Worm (Caenorhabditis elegans): Measurements from ENCODE around the gene R166.2.

R166.2 gene

ce11 chrII:10559671-10560184 is 22.3 kb upstream of the R166.2 start (continued):
- no peak for TF ChIP-seq rec-8 (tag; optimal IDR thresholded peaks at IDR 0.05)
- no peak for TF ChIP-seq T07F8.4 (tag; optimal IDR thresholded peaks at IDR 0.05)
- TF ChIP-seq rpc-1 (optimal IDR thresholded peaks at IDR 0.05), result no peak
- no peak for TF ChIP-seq rpc-1 (tag; optimal IDR thresholded peaks at IDR 0.05)
- TF ChIP-seq madf-3 (GFP tag; IDR thresholded peaks at IDR 0.05), result peak; percentile 69; the same call in 1 of the 2 replicates
- no peak for TF ChIP-seq Y95B8A.8 (GFP tag; IDR thresholded peaks at IDR 0.05)
- peak; percentile 68; the same call in 1 of the 2 replicates for TF ChIP-seq ceh-40 (GFP tag; IDR thresholded peaks at IDR 0.05)
- TF ChIP-seq C06A6.2 (GFP tag; conservative IDR thresholded peaks at IDR 0.05), result no peak
- no peak for TF ChIP-seq gei-17 (GFP tag; optimal IDR thresholded peaks at IDR 0.05)
- no peak for TF ChIP-seq zfh-2 (GFP tag; conservative IDR thresholded peaks at IDR 0.05)
- no peak for TF ChIP-seq nhr-120 (GFP tag; IDR thresholded peaks at IDR 0.05)
- TF ChIP-seq Y56A3A.18 (GFP tag; IDR thresholded peaks at IDR 0.05), result no peak
- no peak for TF ChIP-seq sptf-2 (GFP tag; optimal IDR thresholded peaks at IDR 0.05)
- no peak for TF ChIP-seq Y67H2A.10 (GFP tag; conservative IDR thresholded peaks at IDR 0.05)
- peak; percentile 4 for TF ChIP-seq nhr-90 (tag; optimal IDR thresholded peaks at IDR 0.05)
- TF ChIP-seq let-526 (GFP tag; IDR thresholded peaks at IDR 0.05), result no peak
- no peak for TF ChIP-seq sdz-38 (tag; optimal IDR thresholded peaks at IDR 0.05)
- TF ChIP-seq lin-35 (GFP tag; optimal IDR thresholded peaks at IDR 0.05), result peak in 1 of 3 experiments; percentile 41
- TF ChIP-seq rcor-1 (GFP tag; IDR thresholded peaks at IDR 0.05), result 0 out of 2 replicates have a peak, but pooled peaks have one; percentile 5
- no peak for TF ChIP-seq nhr-80 (tag; optimal IDR thresholded peaks at IDR 0.05)
- TF ChIP-seq hlh-26 (GFP tag; conservative IDR thresholded peaks at IDR 0.05), result no peak
- no peak for TF ChIP-seq lin-40 (tag; optimal IDR thresholded peaks at IDR 0.05)
- no peak for TF ChIP-seq mel-28 (tag; optimal IDR thresholded peaks at IDR 0.05; ENCODE audit: borderline replicate concordance)
- no peak for TF ChIP-seq let-607 (tag; optimal IDR thresholded peaks at IDR 0.05)
- 0 out of 2 replicates have a peak, but pooled peaks have one; percentile 10 for TF ChIP-seq attf-6 (GFP tag; IDR thresholded peaks at IDR 0.05)
- TF ChIP-seq ceh-100 (GFP tag; IDR thresholded peaks at IDR 0.05), result no peak
- TF ChIP-seq madf-10 (tag; optimal IDR thresholded peaks at IDR 0.05), result no peak
- no peak for TF ChIP-seq dpff-1 (tag; optimal IDR thresholded peaks at IDR 0.05)
- no peak for TF ChIP-seq lir-1 (GFP tag; conservative IDR thresholded peaks at IDR 0.05)
- no peak for TF ChIP-seq unc-130 (GFP tag; optimal IDR thresholded peaks at IDR 0.05)
- peak; percentile 11 for TF ChIP-seq snpc-1.3 (tag; optimal IDR thresholded peaks at IDR 0.05; ENCODE audit: insufficient read depth)
- no peak for TF ChIP-seq ztf-26 (tag; optimal IDR thresholded peaks at IDR 0.05)
- TF ChIP-seq lin-26 (GFP tag; IDR thresholded peaks at IDR 0.05), result 0 out of 2 replicates have a peak, but pooled peaks have one; percentile 68
- TF ChIP-seq somi-1 (GFP tag; optimal IDR thresholded peaks at IDR 0.05), result no peak
- TF ChIP-seq K12H6.12 (tag; optimal IDR thresholded peaks at IDR 0.05), result no peak

ce11 chrII:10558962-10559415 is 21.5 kb upstream of the R166.2 start:
- no peak for TF ChIP-seq D2030.7 (GFP tag; IDR thresholded peaks at IDR 0.05)
- peak; percentile 44 for TF ChIP-seq ztf-26 (tag; optimal IDR thresholded peaks at IDR 0.05)
- TF ChIP-seq chd-7 (tag; optimal IDR thresholded peaks at IDR 0.05), result peak; percentile 38
- peak; percentile 51; the same call in 1 of the 2 replicates for TF ChIP-seq lir-1 (GFP tag; conservative IDR thresholded peaks at IDR 0.05)
- TF ChIP-seq nhr-120 (GFP tag; IDR thresholded peaks at IDR 0.05), result no peak
- TF ChIP-seq cebp-1 (GFP tag; IDR thresholded peaks at IDR 0.05), result no peak
- TF ChIP-seq cebp-1 (tag; optimal IDR thresholded peaks at IDR 0.05), result peak; percentile 74
- no peak for TF ChIP-seq sdz-38 (tag; optimal IDR thresholded peaks at IDR 0.05)
- 0 out of 2 replicates have a peak, but pooled peaks have one; percentile 50 for TF ChIP-seq nfyb-1 (GFP tag; IDR thresholded peaks at IDR 0.05)
- peak; percentile 28; the same call in 1 of the 2 replicates for TF ChIP-seq lin-26 (GFP tag; IDR thresholded peaks at IDR 0.05)
- no peak for TF ChIP-seq xnd-1 (tag; optimal IDR thresholded peaks at IDR 0.05)
- TF ChIP-seq C17E4.6 (GFP tag; IDR thresholded peaks at IDR 0.05), result no peak
- peak; percentile 53; the same call in 1 of the 2 replicates for TF ChIP-seq dox-1 (GFP tag; IDR thresholded peaks at IDR 0.05)
- TF ChIP-seq zfh-2 (GFP tag; conservative IDR thresholded peaks at IDR 0.05), result peak; percentile 78
- 0 out of 2 replicates have a peak, but pooled peaks have one; percentile 21 for TF ChIP-seq madf-6 (GFP tag; IDR thresholded peaks at IDR 0.05)
- peak; percentile 48 for TF ChIP-seq C06A6.2 (GFP tag; conservative IDR thresholded peaks at IDR 0.05)
- TF ChIP-seq lin-35 (GFP tag; optimal IDR thresholded peaks at IDR 0.05), result peak in 1 of 3 experiments; percentile 35
- TF ChIP-seq bed-1 (GFP tag; IDR thresholded peaks at IDR 0.05), result 0 out of 2 replicates have a peak, but pooled peaks have one; percentile 4
- no peak for TF ChIP-seq madf-10 (tag; optimal IDR thresholded peaks at IDR 0.05)
- TF ChIP-seq snpc-4 (GFP tag; optimal IDR thresholded peaks at IDR 0.05), result no peak
- TF ChIP-seq snpc-4 (tag; optimal IDR thresholded peaks at IDR 0.05), result peak in 1 of 4 experiments; percentile 39
- TF ChIP-seq Y95B8A.8 (GFP tag; IDR thresholded peaks at IDR 0.05), result 0 out of 2 replicates have a peak, but pooled peaks have one; percentile 24

Data from whole organism, young adult.